Worm (Caenorhabditis elegans) whole organism, late embryonic: Measurements from ENCODE around the gene Y38C1AA.1.

Source experiments
- F13H6.1 ChIP-seq: sonication (generic microtip); optimal IDR thresholded peaks from 2 replicates; lab custom pipeline; 2016; ENCODE audit warnings: missing genetic modification characterization, missing compliant biosample characterization
- K09A11.1 ChIP-seq: sonication (generic microtip); optimal IDR thresholded peaks from 2 replicates; lab custom pipeline; 2017; ENCODE audit warnings: antibody characterized with exemption, mild to moderate bottlenecking, missing genetic modification characterization, missing compliant biosample characterization; ENCODE audit not compliant: insufficient read depth
- T23F11.4 ChIP-seq: fragments of 200-800 bp; sonication (Bioruptor generic); optimal IDR thresholded peaks from 2 replicates; lab custom pipeline; 2018; ENCODE audit warnings: mild to moderate bottlenecking, missing genetic modification characterization, missing compliant biosample characterization
- ceh-14 ChIP-seq: sonication (generic microtip); optimal IDR thresholded peaks from 2 replicates; lab custom pipeline; 2016; ENCODE audit warnings: missing genotype, missing genetic modification characterization, missing compliant biosample characterization
- ceh-22 ChIP-seq: sonication (generic microtip); optimal IDR thresholded peaks from 2 replicates; lab custom pipeline; 2017; ENCODE audit warnings: missing biosample characterization, missing genetic modification characterization
- ceh-31 ChIP-seq: sonication (generic microtip); optimal IDR thresholded peaks from 2 replicates; lab custom pipeline; 2016; ENCODE audit warnings: missing genetic modification characterization, missing compliant biosample characterization
- ceh-34 ChIP-seq: sonication (generic microtip); optimal IDR thresholded peaks from 2 replicates; lab custom pipeline; 2016; ENCODE audit warnings: mild to moderate bottlenecking, missing genetic modification characterization, missing compliant biosample characterization
- ceh-6 ChIP-seq: fragments of 200-800 bp; sonication (Bioruptor generic); optimal IDR thresholded peaks from 2 replicates; lab custom pipeline; 2018; ENCODE audit warnings: mild to moderate bottlenecking, missing genetic modification characterization, missing compliant biosample characterization
- che-1 ChIP-seq: sonication (generic microtip); optimal IDR thresholded peaks from 2 replicates; lab custom pipeline; 2016; ENCODE audit warnings: mild to moderate bottlenecking, missing genetic modification characterization, missing compliant biosample characterization
- dmd-4 ChIP-seq: sonication (generic microtip); optimal IDR thresholded peaks from 2 replicates; lab custom pipeline; 2016; ENCODE audit warnings: borderline replicate concordance, missing genetic modification characterization, missing compliant biosample characterization
- elt-2 ChIP-seq: sonication (generic microtip); optimal IDR thresholded peaks from 2 replicates; lab custom pipeline; 2016; ENCODE audit warnings: missing genetic modification reagents, missing genetic modification characterization, missing compliant biosample characterization
- elt-4 ChIP-seq: sonication (generic microtip); optimal IDR thresholded peaks from 2 replicates; lab custom pipeline; 2016; ENCODE audit warnings: missing genetic modification characterization, missing compliant biosample characterization
- eyg-1 ChIP-seq: sonication (generic microtip); optimal IDR thresholded peaks from 2 replicates; lab custom pipeline; 2016; ENCODE audit warnings: missing genotype, missing genetic modification characterization, missing compliant biosample characterization
- fkh-6 ChIP-seq: sonication (generic microtip); optimal IDR thresholded peaks from 2 replicates; lab custom pipeline; 2016; ENCODE audit warnings: missing genetic modification characterization, missing compliant biosample characterization
- gmeb-2 ChIP-seq: sonication (generic microtip); optimal IDR thresholded peaks from 2 replicates; lab custom pipeline; 2016; ENCODE audit warnings: missing genetic modification characterization, inconsistent platforms, missing compliant biosample characterization
- hlh-30 ChIP-seq: sonication (generic microtip); optimal IDR thresholded peaks from 2 replicates; lab custom pipeline; 2017; ENCODE audit warnings: antibody characterized with exemption, missing genetic modification characterization, missing compliant biosample characterization; ENCODE audit not compliant: insufficient read depth
- hlh-8 ChIP-seq: sonication (generic microtip); optimal IDR thresholded peaks from 2 replicates; lab custom pipeline; 2016; ENCODE audit warnings: missing genotype, missing genetic modification characterization, missing compliant biosample characterization
- lim-6 ChIP-seq: sonication (generic microtip); optimal IDR thresholded peaks from 2 replicates; lab custom pipeline; 2016; ENCODE audit warnings: missing genetic modification characterization, missing compliant biosample characterization
- lin-11 ChIP-seq: fragments of 200-800 bp; sonication (Bioruptor generic); optimal IDR thresholded peaks from 2 replicates; lab custom pipeline; 2018; ENCODE audit warnings: mild to moderate bottlenecking, missing genetic modification characterization, missing compliant biosample characterization
- mec-3 ChIP-seq: sonication (generic microtip); optimal IDR thresholded peaks from 2 replicates; lab custom pipeline; 2016; ENCODE audit warnings: borderline replicate concordance, missing genetic modification characterization, missing compliant biosample characterization
- nfya-1 ChIP-seq: sonication (generic microtip); optimal IDR thresholded peaks from 2 replicates; lab custom pipeline; 2017; ENCODE audit warnings: missing genetic modification characterization, mild to moderate bottlenecking, missing compliant biosample characterization, antibody characterized with exemption, moderate library complexity
- nhr-232 ChIP-seq: sonication (generic microtip); optimal IDR thresholded peaks from 2 replicates; lab custom pipeline; 2016; ENCODE audit warnings: missing genetic modification characterization, missing compliant biosample characterization
- pag-3 ChIP-seq: sonication (generic microtip); optimal IDR thresholded peaks from 2 replicates; lab custom pipeline; 2016; ENCODE audit warnings: missing compliant biosample characterization, missing genetic modification characterization, borderline replicate concordance
- pax-1 ChIP-seq: fragments of 150-350 bp; optimal IDR thresholded peaks from 2 replicates; lab custom pipeline; 2014; ENCODE audit warnings: missing biosample characterization, missing genetic modification characterization
- pha-4 ChIP-seq: fragments of 150-350 bp; optimal IDR thresholded peaks from 2 replicates; lab custom pipeline; 2018; ENCODE audit warnings: missing biosample characterization, missing genetic modification reagents, missing genetic modification characterization
- pqm-1 ChIP-seq: sonication (generic microtip); optimal IDR thresholded peaks from 2 replicates; lab custom pipeline; 2016; ENCODE audit warnings: missing genetic modification characterization, missing compliant biosample characterization
- ref-2 ChIP-seq: sonication (generic microtip); optimal IDR thresholded peaks from 2 replicates; lab custom pipeline; 2016; ENCODE audit warnings: missing genetic modification characterization, missing compliant biosample characterization
- sdc-2 ChIP-seq: sonication (generic microtip); optimal IDR thresholded peaks from 2 replicates; lab custom pipeline; 2016; ENCODE audit warnings: missing genotype, missing genetic modification characterization, missing compliant biosample characterization
- syd-9 ChIP-seq: sonication (generic microtip); optimal IDR thresholded peaks from 2 replicates; lab custom pipeline; 2016; ENCODE audit warnings: mild to moderate bottlenecking, missing genetic modification characterization, moderate library complexity, missing compliant biosample characterization
- tbx-2 ChIP-seq: sonication (generic microtip); optimal IDR thresholded peaks from 2 replicates; lab custom pipeline; 2016; ENCODE audit warnings: missing genetic modification characterization, missing compliant biosample characterization
- tbx-7 ChIP-seq: sonication (generic microtip); optimal IDR thresholded peaks from 2 replicates; lab custom pipeline; 2016; ENCODE audit warnings: missing genotype, missing genetic modification characterization, missing compliant biosample characterization
- ttx-3 ChIP-seq: sonication (generic microtip); optimal IDR thresholded peaks from 2 replicates; lab custom pipeline; 2016; ENCODE audit warnings: missing genetic modification reagents, missing genetic modification characterization, missing compliant biosample characterization
- unc-3 ChIP-seq, 2 experiments: fragments of 200-800 bp in 1 of 2; sonication (Bioruptor generic) in 1 of 2; sonication (generic microtip) in 1 of 2; conservative IDR thresholded peaks in 1 of 2; optimal IDR thresholded peaks in 1 of 2; 2 replicates each; pipeline versions ENCODE4 v1.3.6 to Lab custom; 2016 to 2022; ENCODE audit warnings: missing compliant biosample characterization in 2 of 2, missing genetic modification characterization in 2 of 2, missing genetic modification reagents in 1 of 2
- unc-42 ChIP-seq: sonication (generic microtip); optimal IDR thresholded peaks from 2 replicates; lab custom pipeline; 2016; ENCODE audit warnings: missing genotype, missing genetic modification characterization, missing compliant biosample characterization
- unc-55 ChIP-seq: sonication (generic microtip); optimal IDR thresholded peaks from 2 replicates; lab custom pipeline; 2017; ENCODE audit warnings: missing biosample characterization, missing genetic modification reagents, missing genetic modification characterization
- unc-86 ChIP-seq: sonication (generic microtip); optimal IDR thresholded peaks from 2 replicates; lab custom pipeline; 2016; ENCODE audit warnings: missing genetic modification characterization, missing compliant biosample characterization
- zip-5 ChIP-seq: sonication (generic microtip); optimal IDR thresholded peaks from 2 replicates; lab custom pipeline; 2016; ENCODE audit warnings: missing genetic modification characterization, missing compliant biosample characterization

Y38C1AA.1 gene

ce11 chrIV:210591-210990 lies 2.6 kb downstream of the Y38C1AA.1 start:
- no peak for TF ChIP-seq eyg-1 (tag; lab: Kevin White, UChicago)
- no peak for TF ChIP-seq dmd-4 (tag; lab: Kevin White, UChicago)
- no peak for TF ChIP-seq pag-3 (tag; lab: Kevin White, UChicago)
- no peak for TF ChIP-seq T23F11.4 (GFP tag; lab: Kevin White, UChicago)
- TF ChIP-seq pha-4 (tag; lab: Kevin White, UChicago): no peak
- TF ChIP-seq syd-9 (tag; lab: Kevin White, UChicago): peak; percentile 3
- TF ChIP-seq ceh-31 (tag; lab: Kevin White, UChicago): peak; percentile 33
- TF ChIP-seq unc-42: peak; percentile 44
- no peak for TF ChIP-seq hlh-30 (tag; lab: Kevin White, UChicago)
- no peak for TF ChIP-seq mec-3 (tag; lab: Kevin White, UChicago)
- peak; percentile 46 for TF ChIP-seq nfya-1 (tag; lab: Kevin White, UChicago)
- no peak for TF ChIP-seq sdc-2 (tag; lab: Kevin White, UChicago)
- no peak for TF ChIP-seq zip-5
- no peak for TF ChIP-seq gmeb-2 (tag; lab: Kevin White, UChicago)
- peak; percentile 67 for TF ChIP-seq elt-2 (tag; lab: Kevin White, UChicago)
- peak; percentile 62 for TF ChIP-seq tbx-2
- TF ChIP-seq fkh-6 (tag; lab: Kevin White, UChicago): no peak
- TF ChIP-seq unc-55 (GFP tag; lab: Kevin White, UChicago): peak; percentile 66
- no peak for TF ChIP-seq ttx-3 (tag; lab: Kevin White, UChicago)
- no peak for TF ChIP-seq lin-11

ce11 chrIV:218252-218651 lies 10.3 kb downstream of the Y38C1AA.1 start, which contains the start of gene prdx-6:
Gene prdx-6, plus strand, starts transcription at chrIV:218552.
- TF ChIP-seq ceh-14 (tag; lab: Kevin White, UChicago) (no peak), nhr-232 (tag; lab: Kevin White, UChicago) (no peak), ceh-22 (tag; lab: Kevin White, UChicago) (no peak), lin-11 (no peak), pag-3 (tag; lab: Kevin White, UChicago) (no peak), elt-4 (tag; lab: Kevin White, UChicago) (no peak), K09A11.1 (tag; lab: Kevin White, UChicago) (no peak), pqm-1 (tag; lab: Kevin White, UChicago) (no peak), zip-5 (no peak), eyg-1 (tag; lab: Kevin White, UChicago) (no peak), che-1 (tag; lab: Kevin White, UChicago) (no peak), ref-2 (tag; lab: Kevin White, UChicago) (no peak), tbx-7 (tag; lab: Kevin White, UChicago) (no peak), unc-55 (GFP tag; lab: Kevin White, UChicago) (no peak), unc-3 (GFP tag; conservative IDR thresholded peaks at IDR 0.05; lab: Robert Waterston, UW) (no peak), unc-3 (tag; optimal IDR thresholded peaks at IDR 0.05; lab: Kevin White, UChicago) (no peak), hlh-8 (tag; lab: Kevin White, UChicago) (no peak)

ce11 chrIV:231673-232072 lies 23.7 kb downstream of the Y38C1AA.1 start, which contains the start of gene gtf-2H1:
Gene gtf-2H1, minus strand, starts transcription at chrIV:231773.
- no peak for TF ChIP-seq unc-86 (tag; lab: Kevin White, UChicago)
- TF ChIP-seq mec-3 (tag; lab: Kevin White, UChicago): no peak
- no peak for TF ChIP-seq lim-6
- TF ChIP-seq F13H6.1: no peak
- TF ChIP-seq ceh-6 (GFP tag; lab: Kevin White, UChicago): no peak
- TF ChIP-seq fkh-6 (tag; lab: Kevin White, UChicago): no peak
- TF ChIP-seq ceh-34 (tag; lab: Kevin White, UChicago): no peak
- TF ChIP-seq pha-4 (tag; lab: Kevin White, UChicago): no peak
- no peak for TF ChIP-seq T23F11.4 (GFP tag; lab: Kevin White, UChicago)
- no peak for TF ChIP-seq pax-1 (tag; lab: Kevin White, UChicago)
- TF ChIP-seq elt-4 (tag; lab: Kevin White, UChicago): no peak
- TF ChIP-seq zip-5: no peak
- TF ChIP-seq ceh-31 (tag; lab: Kevin White, UChicago): no peak
- TF ChIP-seq, all 69 proteins: peak for 0
